Worm (Caenorhabditis elegans): ENCODE results near the gene T16G12.6.
A peak's percentile ranks its signal among the peaks of the same experiment; 100 is the strongest.

DNA sequence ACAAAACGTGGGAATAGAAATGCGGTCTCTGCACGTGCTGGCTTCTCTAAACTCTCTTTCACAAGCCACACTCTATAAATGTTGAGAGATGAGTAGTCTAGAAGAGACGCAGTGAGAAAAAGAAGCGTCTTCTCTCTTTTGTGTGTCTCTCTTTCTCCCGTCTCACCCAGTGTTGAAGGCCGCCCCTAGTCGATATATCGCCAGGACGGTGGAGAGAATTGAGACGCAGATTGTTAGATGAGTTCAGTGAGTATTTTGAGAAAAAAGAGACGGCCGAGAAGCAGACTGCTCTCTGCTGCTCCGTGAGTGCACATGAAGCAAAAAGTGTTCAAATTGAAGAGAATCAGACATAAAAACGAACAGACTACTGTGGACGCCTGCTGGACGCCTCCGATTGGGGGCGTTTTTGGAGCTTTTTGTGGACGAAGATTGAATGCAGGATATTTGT is 27.2 kb downstream of the T16G12.6 start:
- TF ChIP-seq lsy-2 (tag; optimal IDR thresholded peaks at IDR 0.05) (peak; percentile 70 to 93), nhr-25 (tag; optimal IDR thresholded peaks at IDR 0.05; ENCODE audit: borderline replicate concordance, insufficient read depth) (peak; percentile 67), lin-1 (GFP tag; IDR thresholded peaks at IDR 0.05) (peak; percentile 80), ama-1 (optimal IDR thresholded peaks at IDR 0.05) (no peak), gei-8 (GFP tag; optimal IDR thresholded peaks at IDR 0.05) (peak; percentile 17), T26A8.4 (GFP tag; IDR thresholded peaks at IDR 0.05) (peak; percentile 91), dmd-9 (GFP tag; IDR thresholded peaks at IDR 0.05) (no peak), mep-1 (tag; optimal IDR thresholded peaks at IDR 0.05) (peak; percentile 91), skn-1 (tag; optimal IDR thresholded peaks at IDR 0.05) (no peak), nhr-237 (tag; optimal IDR thresholded peaks at IDR 0.05) (no peak), nhr-76 (tag; optimal IDR thresholded peaks at IDR 0.05) (no peak), fos-1 (tag; optimal IDR thresholded peaks at IDR 0.05) (no peak), unc-62 (GFP tag; optimal IDR thresholded peaks at IDR 0.05 in 1 of 2) (peak in 1 of 2 experiments; percentile 99), unc-62 (tag; optimal IDR thresholded peaks at IDR 0.05) (no peak), snpc-4 (tag; optimal IDR thresholded peaks at IDR 0.05) (no peak)
